Worm (Caenorhabditis elegans) whole organism, L1 larva: ENCODE data around the gene C11D2.4.

Source experiments
- C04F5.9 ChIP-seq: sonication (generic microtip); optimal IDR thresholded peaks from 2 replicates; lab custom pipeline; 2016; ENCODE audit warnings: missing genetic modification characterization, missing compliant biosample characterization
- C34B4.2 ChIP-seq: sonication (generic microtip); optimal IDR thresholded peaks from 2 replicates; lab custom pipeline; 2017; ENCODE audit warnings: mild to moderate bottlenecking, missing genetic modification characterization, missing compliant biosample characterization
- F16B12.6 ChIP-seq: fragments of 150-350 bp; optimal IDR thresholded peaks from 2 replicates; lab custom pipeline; 2014; ENCODE audit warnings: missing biosample characterization, missing genetic modification characterization
- ceh-88 ChIP-seq: fragments of 200-800 bp; sonication (Bioruptor generic); IDR thresholded peaks from 2 replicates; pipeline ENCODE4 v1.3.6; 2022; ENCODE audit warnings: missing genetic modification characterization, missing compliant biosample characterization
- ces-1 ChIP-seq: fragments of 150-350 bp; optimal IDR thresholded peaks from 2 replicates; lab custom pipeline; 2014; ENCODE audit warnings: missing biosample characterization, missing genetic modification reagents, missing genetic modification characterization
- dpl-1 ChIP-seq, 3 experiments: fragments of 150-350 bp in 2 of 3; sonication (generic microtip) in 1 of 3; optimal IDR thresholded peaks; 2 replicates each; lab custom pipeline; 2014 to 2017; ENCODE audit warnings: missing biosample characterization in 3 of 3, missing genetic modification characterization in 3 of 3, missing genetic modification reagents in 3 of 3
- dsc-1 ChIP-seq: sonication (generic microtip); optimal IDR thresholded peaks from 2 replicates; lab custom pipeline; 2016; ENCODE audit warnings: mild to moderate bottlenecking, missing genetic modification characterization, missing compliant biosample characterization
- efl-1 ChIP-seq, 4 experiments: fragments of 150-350 bp; optimal IDR thresholded peaks in 3 of 4; peaks in 1 of 4; 1 replicate in 1 of 4; 2 replicates in 3 of 4; lab custom pipeline; 2014; ENCODE audit warnings: missing biosample characterization in 2 of 4, missing genetic modification characterization in 2 of 4, missing genetic modification reagents in 2 of 4
- efl-3 ChIP-seq: fragments of 200-800 bp; sonication (Bioruptor generic); optimal IDR thresholded peaks from 2 replicates; lab custom pipeline; 2018; ENCODE audit warnings: mild to moderate bottlenecking, missing genetic modification characterization, missing compliant biosample characterization
- egl-27 ChIP-seq, 2 experiments: fragments of 150-350 bp in 1 of 2; sonication (generic microtip); optimal IDR thresholded peaks; 3 replicates each; lab custom pipeline; 2017 to 2018; ENCODE audit warnings: missing biosample characterization in 2 of 2, missing genetic modification characterization in 2 of 2, missing genetic modification reagents in 2 of 2
- elt-2 ChIP-seq: sonication (generic microtip); optimal IDR thresholded peaks from 2 replicates; lab custom pipeline; 2016; ENCODE audit warnings: missing genetic modification characterization, mild to moderate bottlenecking, inconsistent platforms, missing compliant biosample characterization, missing genetic modification reagents
- elt-3 ChIP-seq, 6 experiments: fragments of 150-350 bp in 1 of 6; sonication (generic microtip); optimal IDR thresholded peaks; 2 replicates each; lab custom pipeline; 2017 to 2018; ENCODE audit warnings: missing biosample characterization in 6 of 6, missing genetic modification characterization in 6 of 6, inconsistent platforms in 1 of 6
- ets-5 ChIP-seq: fragments of 200-800 bp; sonication (Bioruptor generic); IDR thresholded peaks from 2 replicates; pipeline ENCODE4 v1.3.6; 2022; ENCODE audit warnings: missing genetic modification characterization, missing compliant biosample characterization
- fkh-4 ChIP-seq: sonication (generic microtip); optimal IDR thresholded peaks from 2 replicates; lab custom pipeline; 2016; ENCODE audit warnings: missing compliant biosample characterization, missing genetic modification characterization, borderline replicate concordance
- fkh-8 ChIP-seq: sonication (generic microtip); optimal IDR thresholded peaks from 2 replicates; lab custom pipeline; 2016; ENCODE audit warnings: mild to moderate bottlenecking, missing genetic modification characterization, missing compliant biosample characterization
- hlh-17 ChIP-seq: fragments of 200-800 bp; sonication (Bioruptor generic); optimal IDR thresholded peaks from 2 replicates; lab custom pipeline; 2018; ENCODE audit warnings: missing genetic modification characterization, mild to moderate bottlenecking, missing compliant biosample characterization, moderate library complexity, borderline replicate concordance
- isw-1 ChIP-seq: fragments of 200-800 bp; sonication (Bioruptor generic); IDR thresholded peaks from 2 replicates; pipeline ENCODE4 v1.3.6; 2022; ENCODE audit warnings: missing genetic modification characterization, missing compliant biosample characterization
- jun-1 ChIP-seq: fragments of 150-350 bp; optimal IDR thresholded peaks from 2 replicates; lab custom pipeline; 2014; ENCODE audit warnings: missing biosample characterization, missing genetic modification reagents, missing genetic modification characterization
- lin-13 ChIP-seq: fragments of 150-350 bp; optimal IDR thresholded peaks from 2 replicates; lab custom pipeline; 2014; ENCODE audit warnings: missing biosample characterization, missing genetic modification reagents, missing genetic modification characterization
- lin-14 ChIP-seq: fragments of 200-800 bp; sonication (Bioruptor generic); optimal IDR thresholded peaks from 2 replicates; lab custom pipeline; 2018; ENCODE audit warnings: mild to moderate bottlenecking, missing genetic modification characterization, moderate library complexity, missing compliant biosample characterization
- lin-35 ChIP-seq, 2 experiments: fragments of 150-350 bp; optimal IDR thresholded peaks; 2 replicates each; lab custom pipeline; 2014; ENCODE audit warnings: missing biosample characterization in 2 of 2, missing genetic modification characterization in 2 of 2, missing genetic modification reagents in 2 of 2
- mdl-1 ChIP-seq, 2 experiments: fragments of 150-350 bp; optimal IDR thresholded peaks; 2 replicates each; lab custom pipeline; 2014 to 2017; ENCODE audit warnings: missing biosample characterization in 2 of 2, missing genetic modification characterization in 2 of 2, inconsistent platforms in 1 of 2
- mef-2 ChIP-seq: fragments of 150-350 bp; optimal IDR thresholded peaks from 2 replicates; lab custom pipeline; 2014; ENCODE audit warnings: missing biosample characterization, missing genetic modification characterization
- nhr-12 ChIP-seq: sonication (generic microtip); optimal IDR thresholded peaks from 2 replicates; lab custom pipeline; 2017; ENCODE audit warnings: missing biosample characterization, missing genetic modification characterization
- nhr-20 ChIP-seq: sonication (generic microtip); optimal IDR thresholded peaks from 2 replicates; lab custom pipeline; 2016; ENCODE audit warnings: mild to moderate bottlenecking, missing genetic modification characterization, missing compliant biosample characterization
- nhr-237 ChIP-seq: fragments of 150-350 bp; optimal IDR thresholded peaks from 2 replicates; lab custom pipeline; 2014; ENCODE audit warnings: missing biosample characterization, missing genetic modification characterization
- nhr-47 ChIP-seq: sonication (generic microtip); optimal IDR thresholded peaks from 2 replicates; lab custom pipeline; 2016; ENCODE audit warnings: mild to moderate bottlenecking, missing genetic modification characterization, moderate library complexity, missing compliant biosample characterization
- nhr-71 ChIP-seq: sonication (generic microtip); optimal IDR thresholded peaks from 2 replicates; lab custom pipeline; 2016; ENCODE audit warnings: mild to moderate bottlenecking, missing genetic modification characterization, moderate library complexity, missing compliant biosample characterization
- nhr-76 ChIP-seq: sonication (generic microtip); optimal IDR thresholded peaks from 2 replicates; lab custom pipeline; 2017; ENCODE audit warnings: missing biosample characterization, missing genetic modification characterization
- nhr-77 ChIP-seq: fragments of 150-350 bp; optimal IDR thresholded peaks from 2 replicates; lab custom pipeline; 2014; ENCODE audit warnings: missing biosample characterization, missing genetic modification characterization
- pax-3 ChIP-seq: fragments of 200-800 bp; sonication (Bioruptor generic); optimal IDR thresholded peaks from 2 replicates; lab custom pipeline; 2018; ENCODE audit warnings: mild to moderate bottlenecking, missing genetic modification characterization, moderate library complexity, missing compliant biosample characterization
- rnt-1 ChIP-seq: sonication (generic microtip); optimal IDR thresholded peaks from 2 replicates; lab custom pipeline; 2016; ENCODE audit warnings: mild to moderate bottlenecking, missing genetic modification characterization, moderate library complexity, missing compliant biosample characterization
- snpc-4 ChIP-seq: fragments of 150-350 bp; optimal IDR thresholded peaks from 2 replicates; lab custom pipeline; 2014; ENCODE audit warnings: missing biosample characterization, missing genetic modification characterization
- snu-23 ChIP-seq: sonication (generic microtip); optimal IDR thresholded peaks from 2 replicates; lab custom pipeline; 2016; ENCODE audit warnings: missing genetic modification characterization, missing compliant biosample characterization
- sox-4 ChIP-seq: sonication (generic microtip); optimal IDR thresholded peaks from 2 replicates; lab custom pipeline; 2016; ENCODE audit warnings: missing genetic modification characterization, missing compliant biosample characterization
- sptf-1 ChIP-seq: fragments of 150-350 bp; optimal IDR thresholded peaks from 2 replicates; lab custom pipeline; 2014; ENCODE audit warnings: missing biosample characterization, missing genetic modification characterization
- swsn-7 ChIP-seq: sonication (generic microtip); optimal IDR thresholded peaks from 2 replicates; lab custom pipeline; 2016; ENCODE audit warnings: missing genetic modification characterization, missing compliant biosample characterization
- tbx-2 ChIP-seq: sonication (generic microtip); optimal IDR thresholded peaks from 2 replicates; lab custom pipeline; 2016; ENCODE audit warnings: missing genetic modification characterization, missing compliant biosample characterization
- tlp-1 ChIP-seq: fragments of 150-350 bp; optimal IDR thresholded peaks from 2 replicates; lab custom pipeline; 2014; ENCODE audit warnings: missing biosample characterization, missing genetic modification characterization
- unc-62 ChIP-seq: fragments of 150-350 bp; optimal IDR thresholded peaks from 2 replicates; lab custom pipeline; 2014; ENCODE audit warnings: missing biosample characterization, missing genetic modification reagents, missing genetic modification characterization
- vab-15 ChIP-seq: sonication (generic microtip); optimal IDR thresholded peaks from 2 replicates; lab custom pipeline; 2017; ENCODE audit warnings: missing genotype, mild to moderate bottlenecking, missing genetic modification characterization, missing compliant biosample characterization
- ztf-4 ChIP-seq: fragments of 150-350 bp; optimal IDR thresholded peaks from 2 replicates; lab custom pipeline; 2014; ENCODE audit warnings: missing biosample characterization, missing genetic modification characterization

C11D2.4 gene

DNA sequence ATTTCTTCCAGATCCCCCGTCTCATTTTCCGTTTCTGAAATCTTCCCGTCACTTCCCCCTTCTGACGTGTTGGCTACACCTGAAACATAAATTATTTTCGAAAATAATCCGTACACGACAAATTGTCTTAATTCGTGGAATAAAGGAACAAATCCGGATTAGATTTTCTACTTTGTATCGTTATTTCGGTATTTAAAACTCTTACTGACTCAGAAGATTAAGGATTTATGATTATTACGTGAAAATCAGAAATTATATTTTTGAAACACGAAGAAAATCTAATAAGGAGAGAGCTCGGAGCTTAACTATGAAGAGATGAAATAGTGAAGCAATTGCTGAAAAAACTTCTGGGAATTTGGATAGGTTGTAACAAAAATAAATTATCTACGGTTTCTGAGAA is 7.4 kb downstream of the C11D2.4 start:
- TF ChIP-seq sptf-1 (no peak), F16B12.6 (tag; lab: Kevin White, UChicago) (no peak), mef-2 (tag; lab: Kevin White, UChicago) (no peak), sox-4 (tag; lab: Kevin White, UChicago) (no peak), nhr-77 (no peak), ztf-4 (tag; lab: Kevin White, UChicago) (no peak), ces-1 (no peak), C04F5.9 (no peak), hlh-17 (no peak), pax-3 (peak; percentile 33), fkh-8 (tag; lab: Kevin White, UChicago) (peak; percentile 49), dsc-1 (tag; lab: Kevin White, UChicago) (peak; percentile 93), unc-62 (GFP tag; lab: Kevin White, UChicago) (no peak), swsn-7 (tag; lab: Kevin White, UChicago) (no peak), fkh-4 (no peak)

DNA sequence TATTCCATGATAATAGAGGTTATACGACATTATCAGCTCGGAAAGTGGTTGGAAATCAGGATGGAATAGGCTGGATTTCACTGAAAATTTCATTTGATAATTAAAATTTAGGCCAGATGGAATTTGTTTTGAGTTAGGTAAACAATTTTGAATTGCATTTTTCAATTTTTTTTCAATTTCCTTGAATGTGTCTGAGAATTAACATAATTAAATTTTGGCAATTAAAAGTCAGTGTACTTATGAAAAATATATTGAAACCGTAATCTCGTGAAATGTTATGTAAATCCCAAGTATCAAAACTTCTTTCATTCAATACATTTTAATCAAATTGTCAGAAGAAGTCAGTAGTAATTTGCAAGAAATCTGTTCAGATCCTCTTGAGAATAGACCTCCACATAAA is 10.8 kb downstream of the C11D2.4 start:
- TF ChIP-seq mef-2 (tag; lab: Kevin White, UChicago) (no peak), ceh-88 (GFP tag; lab: Robert Waterston, UW) (no peak)

DNA sequence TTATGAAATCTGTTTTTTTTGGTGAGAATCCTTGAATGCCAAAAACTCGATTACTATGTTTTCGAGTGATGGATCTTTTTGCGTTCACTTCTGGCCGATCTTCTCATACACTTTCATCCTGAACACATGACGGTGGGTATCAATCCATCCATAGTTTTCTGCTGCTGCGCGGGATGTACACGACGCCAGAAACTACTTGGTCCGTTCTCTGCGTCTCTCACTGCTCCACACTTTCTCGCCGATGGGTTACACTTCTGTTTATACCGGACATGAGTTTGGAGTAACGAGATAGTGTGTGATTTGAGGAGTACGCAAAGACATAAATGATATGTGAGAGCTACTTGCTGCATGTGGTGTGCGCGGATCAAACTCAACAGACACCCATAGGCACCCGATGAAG is 16.1 kb downstream of the C11D2.4 start:
- TF ChIP-seq rnt-1 (tag; lab: Kevin White, UChicago) (no peak), efl-1 (optimal IDR thresholded peaks at IDR 0.05; lab: Kevin White, UChicago) (no peak), efl-1 (GFP tag; optimal IDR thresholded peaks at IDR 0.05 in 1 of 2; lab: Kevin White, UChicago) (peak in 1 of 2 experiments; percentile 48)

- no peak for TF ChIP-seq elt-3 (tag; optimal IDR thresholded peaks at IDR 0.05; lab: Kevin White, UChicago)
- no peak for TF ChIP-seq efl-1 (optimal IDR thresholded peaks at IDR 0.05; lab: Kevin White, UChicago)
- TF ChIP-seq efl-1 (GFP tag; optimal IDR thresholded peaks at IDR 0.05 in 1 of 2; lab: Kevin White, UChicago) = peak in 1 of 2 experiments; percentile 31
Measured at ce11 chrIV:6135592-6135991, 21.2 kb downstream of the C11D2.4 start.

ce11 chrIV:6134639-6135038 is 22.1 kb downstream of the C11D2.4 start:
- TF ChIP-seq elt-3 (tag; optimal IDR thresholded peaks at IDR 0.05; lab: Kevin White, UChicago) (no peak), tlp-1 (no peak), nhr-237 (tag; lab: Kevin White, UChicago) (no peak), isw-1 (GFP tag; lab: Robert Waterston, UW) (no peak), ets-5 (no peak), sptf-1 (no peak), mdl-1 (tag; optimal IDR thresholded peaks at IDR 0.05; lab: Kevin White, UChicago) (no peak), dpl-1 (GFP tag; optimal IDR thresholded peaks at IDR 0.05; lab: Kevin White, UChicago) (no peak), efl-3 (GFP tag; lab: Kevin White, UChicago) (no peak), jun-1 (tag; lab: Kevin White, UChicago) (no peak), elt-2 (tag; lab: Kevin White, UChicago) (no peak), nhr-77 (no peak), tbx-2 (tag; lab: Kevin White, UChicago) (no peak), snu-23 (GFP tag; lab: Kevin White, UChicago) (no peak), lin-35 (GFP tag; optimal IDR thresholded peaks at IDR 0.05; lab: Kevin White, UChicago) (no peak)

DNA sequence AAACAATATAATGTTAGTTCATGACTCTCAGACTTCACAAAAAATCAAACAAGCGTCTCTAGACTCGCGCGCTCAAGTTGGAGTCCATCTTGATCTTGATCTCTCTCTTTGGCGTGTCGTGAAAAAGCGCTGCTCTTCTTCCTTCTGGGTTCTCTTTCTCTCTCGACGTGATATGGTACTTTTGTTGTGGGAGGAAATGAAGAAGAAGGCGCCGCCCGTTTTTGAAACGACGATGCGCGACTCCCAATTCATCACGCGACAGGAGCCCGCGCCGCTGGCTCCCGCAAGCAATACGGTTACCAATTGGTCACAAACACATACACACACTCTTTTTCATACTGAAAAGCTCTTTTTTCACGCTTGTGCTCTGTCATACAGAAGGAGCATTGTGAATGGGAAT is 26.3 kb downstream of the C11D2.4 start:
- TF ChIP-seq nhr-20 (tag; lab: Kevin White, UChicago) (peak; percentile 10), tbx-2 (tag; lab: Kevin White, UChicago) (peak; percentile 17), nhr-77 (peak; percentile 63), nhr-47 (tag; lab: Kevin White, UChicago) (no peak), vab-15 (tag; lab: Kevin White, UChicago) (no peak), hlh-17 (no peak), nhr-71 (no peak), C34B4.2 (tag; lab: Kevin White, UChicago) (no peak), egl-27 (tag; optimal IDR thresholded peaks at IDR 0.05; lab: Kevin White, UChicago) (no peak), efl-1 (optimal IDR thresholded peaks at IDR 0.05; lab: Kevin White, UChicago) (no peak), efl-1 (GFP tag; optimal IDR thresholded peaks at IDR 0.05 in 1 of 2; lab: Kevin White, UChicago) (peak in 1 of 2 experiments; percentile 88), snpc-4 (tag; lab: Kevin White, UChicago) (no peak), lin-13 (no peak), elt-2 (tag; lab: Kevin White, UChicago) (no peak), nhr-76 (tag; lab: Kevin White, UChicago) (no peak), nhr-12 (tag; lab: Kevin White, UChicago) (no peak), lin-14 (peak; percentile 25)
